Worm (Caenorhabditis elegans) whole organism, L2 larva: Measurements from ENCODE around the gene dct-5.

Experiments used
- aly-2 ChIP-seq: fragments of 150-350 bp; optimal IDR thresholded peaks from 2 replicates; lab custom pipeline; 2014; ENCODE audit warnings: missing biosample characterization, missing genetic modification characterization
- nhr-129 ChIP-seq: fragments of 150-350 bp; optimal IDR thresholded peaks from 2 replicates; lab custom pipeline; 2014; ENCODE audit warnings: missing biosample characterization, missing genetic modification characterization
- nhr-25 ChIP-seq: fragments of 150-350 bp; sonication (generic microtip); optimal IDR thresholded peaks from 3 replicates; lab custom pipeline; 2014; ENCODE audit warnings: missing biosample characterization, missing genetic modification characterization
- nhr-77 ChIP-seq: fragments of 150-350 bp; optimal IDR thresholded peaks from 2 replicates; lab custom pipeline; 2014; ENCODE audit warnings: missing biosample characterization, missing genetic modification characterization
- unc-55 ChIP-seq: fragments of 150-350 bp; sonication (generic microtip); optimal IDR thresholded peaks from 3 replicates; lab custom pipeline; 2014; ENCODE audit warnings: missing biosample characterization, missing genetic modification reagents, missing genetic modification characterization
- ztf-11 ChIP-seq: sonication (generic microtip); optimal IDR thresholded peaks from 2 replicates; lab custom pipeline; 2017; ENCODE audit warnings: missing biosample characterization, missing genetic modification characterization

ce11 chrII:5426054-5426453 lies 10.7 kb downstream of the dct-5 start:
- TF ChIP-seq nhr-77 (tag; lab: Kevin White, UChicago) (no peak), unc-55 (no peak), ztf-11 (tag; lab: Kevin White, UChicago) (no peak), nhr-25 (tag; lab: Kevin White, UChicago) (peak; percentile 69), aly-2 (no peak), nhr-129 (tag; lab: Kevin White, UChicago) (peak; percentile 92)
